Worm (Caenorhabditis elegans) whole organism, early embryonic: ENCODE data around the gene srh-243.

Experiments used
- B0310.2 ChIP-seq: sonication (generic microtip); optimal IDR thresholded peaks from 2 replicates; lab custom pipeline; 2016; ENCODE audit warnings: mild to moderate bottlenecking, missing genetic modification characterization, missing compliant biosample characterization
- F13C5.2 ChIP-seq: sonication (generic microtip); optimal IDR thresholded peaks from 2 replicates; lab custom pipeline; 2017; ENCODE audit warnings: mild to moderate bottlenecking, missing genetic modification characterization, inconsistent platforms, missing compliant biosample characterization
- aly-1 ChIP-seq: sonication (generic microtip); optimal IDR thresholded peaks from 2 replicates; lab custom pipeline; 2016; ENCODE audit warnings: missing genetic modification characterization, missing compliant biosample characterization
- ama-1 ChIP-seq: fragments of 150-350 bp; optimal IDR thresholded peaks from 2 replicates; lab custom pipeline; 2014
- ceh-13 ChIP-seq: fragments of 200-800 bp; sonication (Bioruptor generic); optimal IDR thresholded peaks from 2 replicates; lab custom pipeline; 2018; ENCODE audit warnings: mild to moderate bottlenecking, missing genetic modification characterization, missing compliant biosample characterization
- ceh-36 ChIP-seq: sonication (generic microtip); optimal IDR thresholded peaks from 2 replicates; lab custom pipeline; 2016; ENCODE audit warnings: missing genetic modification characterization, inconsistent platforms, missing compliant biosample characterization
- ets-7 ChIP-seq: sonication (generic microtip); optimal IDR thresholded peaks from 2 replicates; lab custom pipeline; 2016; ENCODE audit warnings: missing genotype, missing genetic modification characterization, missing compliant biosample characterization
- flt-1 ChIP-seq: fragments of 200-800 bp; sonication (Bioruptor generic); IDR thresholded peaks from 2 replicates; pipeline ENCODE4 v1.3.6; 2022; ENCODE audit warnings: missing genetic modification characterization, missing compliant biosample characterization
- hmbx-1 ChIP-seq: sonication (generic microtip); optimal IDR thresholded peaks from 2 replicates; lab custom pipeline; 2016; ENCODE audit warnings: mild to moderate bottlenecking, missing genetic modification characterization, missing compliant biosample characterization
- hmg-4 ChIP-seq: fragments of 200-800 bp; sonication (Bioruptor generic); optimal IDR thresholded peaks from 2 replicates; lab custom pipeline; 2018; ENCODE audit warnings: mild to moderate bottlenecking, missing genetic modification characterization, missing compliant biosample characterization
- hnd-1 ChIP-seq: sonication (generic microtip); optimal IDR thresholded peaks from 2 replicates; lab custom pipeline; 2016; ENCODE audit warnings: missing genetic modification characterization, missing compliant biosample characterization
- pes-1 ChIP-seq: fragments of 200-800 bp; sonication (Bioruptor generic); IDR thresholded peaks from 2 replicates; pipeline ENCODE4 v1.3.6; 2022; ENCODE audit warnings: missing genetic modification reagents, missing genetic modification characterization, missing compliant biosample characterization
- scrt-1 ChIP-seq: fragments of 200-800 bp; sonication (Bioruptor generic); IDR thresholded peaks from 2 replicates; pipeline ENCODE4 v1.3.6; 2022; ENCODE audit warnings: missing genetic modification characterization, missing compliant biosample characterization
- sea-1 ChIP-seq: fragments of 200-800 bp; sonication (Bioruptor generic); conservative IDR thresholded peaks from 2 replicates; pipeline ENCODE4 v1.3.6; 2022; ENCODE audit warnings: missing genetic modification characterization, missing compliant biosample characterization
- tbx-11 ChIP-seq: fragments of 200-800 bp; sonication (Bioruptor generic); IDR thresholded peaks from 2 replicates; pipeline ENCODE4 v1.3.6; 2022; ENCODE audit warnings: missing genetic modification characterization, missing compliant biosample characterization
- tbx-37 ChIP-seq: fragments of 200-800 bp; sonication (Bioruptor generic); conservative IDR thresholded peaks from 2 replicates; pipeline ENCODE4 v1.3.6; 2022; ENCODE audit warnings: missing genetic modification reagents, missing genetic modification characterization, missing compliant biosample characterization
- tra-4 ChIP-seq: sonication (generic microtip); optimal IDR thresholded peaks from 2 replicates; lab custom pipeline; 2017; ENCODE audit warnings: missing genetic modification characterization, missing compliant biosample characterization

srh-243 gene

DNA sequence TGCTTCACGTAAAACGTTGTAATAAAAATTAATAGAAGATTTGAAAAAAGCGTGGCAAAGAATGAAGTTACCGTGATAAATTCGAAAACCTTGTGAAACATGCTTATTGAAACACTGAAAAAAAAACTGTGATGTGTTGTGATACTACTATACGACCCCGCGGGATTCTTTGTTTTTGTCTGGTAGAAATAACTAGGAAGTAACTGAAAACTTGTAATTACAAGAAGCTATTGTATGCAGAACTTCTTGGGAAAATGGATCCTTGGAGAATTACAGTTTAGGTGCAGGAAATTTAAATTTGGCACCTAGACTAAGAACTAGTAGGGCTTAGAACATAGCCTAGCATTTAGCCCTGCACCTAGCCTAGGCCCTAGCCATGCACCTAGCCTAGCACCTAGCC lies 9.6 kb downstream of the srh-243 start, which contains the start of gene str-39:
Gene str-39 (minus strand): TSS at position 101 of the 400 bp plus-strand sequence.
- TF ChIP-seq hnd-1 (tag; lab: Kevin White, UChicago) = no peak
- TF ChIP-seq F13C5.2 (tag; lab: Kevin White, UChicago) = no peak
- TF ChIP-seq ceh-36 (tag; lab: Kevin White, UChicago) = no peak
- no peak for TF ChIP-seq ama-1 (lab: Kevin White, UChicago)
- TF ChIP-seq tbx-11 (GFP tag; lab: Robert Waterston, UW) = no peak
- no peak for TF ChIP-seq sea-1 (GFP tag; lab: Robert Waterston, UW)
- TF ChIP-seq tra-4 (tag; lab: Kevin White, UChicago) = no peak
- TF ChIP-seq tbx-37 (GFP tag; lab: Robert Waterston, UW) = no peak
- TF ChIP-seq aly-1 (tag; lab: Kevin White, UChicago) = no peak
- TF ChIP-seq hmbx-1 (tag; lab: Kevin White, UChicago) = no peak
- no peak for TF ChIP-seq scrt-1
- no peak for TF ChIP-seq hmg-4 (GFP tag; lab: Kevin White, UChicago)
- TF ChIP-seq flt-1 (GFP tag; lab: Robert Waterston, UW) = no peak
- TF ChIP-seq pes-1 (GFP tag; lab: Robert Waterston, UW) = no peak
- no peak for TF ChIP-seq ets-7 (tag; lab: Kevin White, UChicago)

ce11 chrV:2880356-2880755 lies 10.1 kb downstream of the srh-243 start:
- TF ChIP-seq ets-7 (tag; lab: Kevin White, UChicago) (no peak), tbx-11 (GFP tag; lab: Robert Waterston, UW) (no peak), pes-1 (GFP tag; lab: Robert Waterston, UW) (no peak), hmg-4 (GFP tag; lab: Kevin White, UChicago) (no peak), tbx-37 (GFP tag; lab: Robert Waterston, UW) (no peak), B0310.2 (tag; lab: Kevin White, UChicago) (no peak), scrt-1 (no peak), flt-1 (GFP tag; lab: Robert Waterston, UW) (no peak), ceh-36 (tag; lab: Kevin White, UChicago) (no peak), tra-4 (tag; lab: Kevin White, UChicago) (no peak), ceh-13 (GFP tag; lab: Kevin White, UChicago) (no peak), ama-1 (lab: Kevin White, UChicago) (no peak)

- TF ChIP-seq aly-1 (tag; lab: Kevin White, UChicago) = no peak
- no peak for TF ChIP-seq sea-1 (GFP tag; lab: Robert Waterston, UW)
- no peak for TF ChIP-seq ceh-36 (tag; lab: Kevin White, UChicago)
- no peak for TF ChIP-seq ceh-13 (GFP tag; lab: Kevin White, UChicago)
- TF ChIP-seq ets-7 (tag; lab: Kevin White, UChicago) = no peak
- TF ChIP-seq tra-4 (tag; lab: Kevin White, UChicago) = no peak
- no peak for TF ChIP-seq ama-1 (lab: Kevin White, UChicago)
- TF ChIP-seq scrt-1 = no peak
- no peak for TF ChIP-seq hnd-1 (tag; lab: Kevin White, UChicago)
- no peak for TF ChIP-seq tbx-37 (GFP tag; lab: Robert Waterston, UW)
- TF ChIP-seq B0310.2 (tag; lab: Kevin White, UChicago) = no peak
- no peak for TF ChIP-seq pes-1 (GFP tag; lab: Robert Waterston, UW)
- TF ChIP-seq hmg-4 (GFP tag; lab: Kevin White, UChicago) = no peak
- no peak for TF ChIP-seq tbx-11 (GFP tag; lab: Robert Waterston, UW)
Measured at ce11 chrV:2881016-2881415, 10.8 kb downstream of the srh-243 start, which contains the start of gene ifc-1. Gene ifc-1, plus strand, starts transcription at chrV:2881393.

ce11 chrV:2881565-2881964 lies 11.3 kb downstream of the srh-243 start:
- no peak for TF ChIP-seq hnd-1 (tag; lab: Kevin White, UChicago)
- TF ChIP-seq hmbx-1 (tag; lab: Kevin White, UChicago) = no peak
- TF ChIP-seq aly-1 (tag; lab: Kevin White, UChicago) = no peak
- no peak for TF ChIP-seq flt-1 (GFP tag; lab: Robert Waterston, UW)
- no peak for TF ChIP-seq ceh-36 (tag; lab: Kevin White, UChicago)
- TF ChIP-seq F13C5.2 (tag; lab: Kevin White, UChicago) = no peak
- TF ChIP-seq tbx-37 (GFP tag; lab: Robert Waterston, UW) = no peak
- no peak for TF ChIP-seq ceh-13 (GFP tag; lab: Kevin White, UChicago)
- TF ChIP-seq tra-4 (tag; lab: Kevin White, UChicago) = no peak
- TF ChIP-seq tbx-11 (GFP tag; lab: Robert Waterston, UW) = no peak
- no peak for TF ChIP-seq ets-7 (tag; lab: Kevin White, UChicago)
- no peak for TF ChIP-seq ama-1 (lab: Kevin White, UChicago)
- TF ChIP-seq B0310.2 (tag; lab: Kevin White, UChicago) = no peak
- no peak for TF ChIP-seq hmg-4 (GFP tag; lab: Kevin White, UChicago)
- TF ChIP-seq sea-1 (GFP tag; lab: Robert Waterston, UW) = no peak

ce11 chrV:2883097-2883496 lies 12.9 kb downstream of the srh-243 start:
- no peak for TF ChIP-seq scrt-1
- TF ChIP-seq ets-7 (tag; lab: Kevin White, UChicago) = no peak
- TF ChIP-seq tra-4 (tag; lab: Kevin White, UChicago) = no peak
- no peak for TF ChIP-seq sea-1 (GFP tag; lab: Robert Waterston, UW)
- TF ChIP-seq ama-1 (lab: Kevin White, UChicago) = no peak
- TF ChIP-seq hmbx-1 (tag; lab: Kevin White, UChicago) = no peak
- no peak for TF ChIP-seq F13C5.2 (tag; lab: Kevin White, UChicago)
- TF ChIP-seq tbx-11 (GFP tag; lab: Robert Waterston, UW) = no peak
- no peak for TF ChIP-seq B0310.2 (tag; lab: Kevin White, UChicago)
- no peak for TF ChIP-seq ceh-36 (tag; lab: Kevin White, UChicago)
- no peak for TF ChIP-seq flt-1 (GFP tag; lab: Robert Waterston, UW)
- TF ChIP-seq pes-1 (GFP tag; lab: Robert Waterston, UW) = no peak
- TF ChIP-seq tbx-37 (GFP tag; lab: Robert Waterston, UW) = no peak
- no peak for TF ChIP-seq ceh-13 (GFP tag; lab: Kevin White, UChicago)
- TF ChIP-seq aly-1 (tag; lab: Kevin White, UChicago) = no peak
- no peak for TF ChIP-seq hnd-1 (tag; lab: Kevin White, UChicago)
- no peak for TF ChIP-seq hmg-4 (GFP tag; lab: Kevin White, UChicago)

ce11 chrV:2884411-2884810 lies 14.2 kb downstream of the srh-243 start, which contains the start of gene sre-24:
Gene sre-24, plus strand, starts transcription at chrV:2884711.
- no peak for TF ChIP-seq hnd-1 (tag; lab: Kevin White, UChicago)
- TF ChIP-seq tbx-11 (GFP tag; lab: Robert Waterston, UW) = no peak
- no peak for TF ChIP-seq sea-1 (GFP tag; lab: Robert Waterston, UW)
- TF ChIP-seq hmbx-1 (tag; lab: Kevin White, UChicago) = no peak
- no peak for TF ChIP-seq tbx-37 (GFP tag; lab: Robert Waterston, UW)
- TF ChIP-seq tra-4 (tag; lab: Kevin White, UChicago) = no peak
- no peak for TF ChIP-seq B0310.2 (tag; lab: Kevin White, UChicago)
- TF ChIP-seq scrt-1 = no peak
- TF ChIP-seq F13C5.2 (tag; lab: Kevin White, UChicago) = no peak
- TF ChIP-seq hmg-4 (GFP tag; lab: Kevin White, UChicago) = no peak
- TF ChIP-seq ets-7 (tag; lab: Kevin White, UChicago) = no peak
- no peak for TF ChIP-seq ceh-13 (GFP tag; lab: Kevin White, UChicago)
- TF ChIP-seq ceh-36 (tag; lab: Kevin White, UChicago) = no peak
- TF ChIP-seq flt-1 (GFP tag; lab: Robert Waterston, UW) = no peak
